Worm (Caenorhabditis elegans) whole organism, L4 larva: ENCODE data around the gene usp-33.

Experiments
- D1046.2 ChIP-seq: fragments of 200-800 bp; sonication (Bioruptor generic); IDR thresholded peaks from 2 replicates; pipeline ENCODE4 v1.3.6; 2022; ENCODE audit warnings: missing genetic modification characterization, missing compliant biosample characterization
- F44E2.7 ChIP-seq: fragments of 200-800 bp; sonication (Bioruptor generic); IDR thresholded peaks from 2 replicates; pipeline ENCODE4 v2.1.2; 2022; ENCODE audit warnings: missing genetic modification characterization, missing compliant biosample characterization
- F49E8.2 ChIP-seq: sonication (generic microtip); optimal IDR thresholded peaks from 2 replicates; lab custom pipeline; 2016; ENCODE audit warnings: missing compliant biosample characterization, mild to moderate bottlenecking, missing genetic modification characterization, borderline replicate concordance
- R02D3.7 ChIP-seq: fragments of 150-350 bp; sonication (generic microtip); optimal IDR thresholded peaks from 3 replicates; lab custom pipeline; 2014; ENCODE audit warnings: missing biosample characterization, missing genetic modification characterization
- Y105C5A.15 ChIP-seq: fragments of 200-800 bp; sonication (Bioruptor generic); IDR thresholded peaks from 2 replicates; pipeline ENCODE4 v1.3.6; 2022; ENCODE audit warnings: missing genetic modification characterization, missing compliant biosample characterization
- Y48G9A.11 ChIP-seq: fragments of 200-800 bp; sonication (Bioruptor generic); IDR thresholded peaks from 2 replicates; pipeline ENCODE4 v1.3.6; 2022; ENCODE audit warnings: missing genetic modification reagents, missing genetic modification characterization, missing compliant biosample characterization
- Y5F2A.4 ChIP-seq: fragments of 200-800 bp; sonication (Bioruptor generic); optimal IDR thresholded peaks from 2 replicates; lab custom pipeline; 2018; ENCODE audit warnings: mild to moderate bottlenecking, missing genetic modification characterization, missing compliant biosample characterization
- ZK546.5 ChIP-seq, 2 experiments: sonication (generic microtip); optimal IDR thresholded peaks; 2 replicates each; lab custom pipeline; 2017; ENCODE audit warnings: missing biosample characterization in 2 of 2, missing genetic modification characterization in 2 of 2
- aha-1 ChIP-seq: fragments of 150-350 bp; peaks from one replicate; lab custom pipeline; 2014; ENCODE audit warnings: missing biosample characterization, missing genetic modification characterization
- ceh-82 ChIP-seq: sonication (generic microtip); optimal IDR thresholded peaks from 2 replicates; lab custom pipeline; 2017; ENCODE audit warnings: missing biosample characterization, missing genetic modification characterization
- ctbp-1 ChIP-seq: fragments of 200-800 bp; sonication (Bioruptor generic); IDR thresholded peaks from 2 replicates; pipeline ENCODE4 v1.3.6; 2022; ENCODE audit warnings: missing genetic modification reagents, missing genetic modification characterization, missing compliant biosample characterization
- daf-16 ChIP-seq, 3 experiments: sonication (generic microtip); optimal IDR thresholded peaks; 2 replicates each; lab custom pipeline; 2016 to 2017; ENCODE audit warnings: missing genetic modification characterization in 3 of 3, missing genetic modification reagents in 3 of 3, mild to moderate bottlenecking in 2 of 3, missing compliant biosample characterization in 2 of 3, missing biosample characterization in 1 of 3, moderate library complexity in 1 of 3
- dmd-6 ChIP-seq: fragments of 200-800 bp; sonication (Bioruptor generic); IDR thresholded peaks from 2 replicates; pipeline ENCODE4 v1.3.6; 2022; ENCODE audit warnings: missing genetic modification reagents, missing genetic modification characterization, missing compliant biosample characterization
- dve-1 ChIP-seq: sonication (generic microtip); optimal IDR thresholded peaks from 2 replicates; lab custom pipeline; 2017; ENCODE audit warnings: antibody characterized with exemption, mild to moderate bottlenecking, missing genetic modification characterization, missing compliant biosample characterization; ENCODE audit not compliant: insufficient read depth
- gei-8 ChIP-seq: fragments of 200-800 bp; sonication (Bioruptor generic); optimal IDR thresholded peaks from 2 replicates; lab custom pipeline; 2018; ENCODE audit warnings: mild to moderate bottlenecking, missing genetic modification characterization, missing compliant biosample characterization
- hlh-11 ChIP-seq: fragments of 200-800 bp; sonication (Bioruptor generic); optimal IDR thresholded peaks from 2 replicates; lab custom pipeline; 2018; ENCODE audit warnings: mild to moderate bottlenecking, missing genetic modification characterization, missing compliant biosample characterization
- lin-1 ChIP-seq: fragments of 200-800 bp; sonication (Bioruptor generic); IDR thresholded peaks from 2 replicates; pipeline ENCODE4 v1.3.6; 2022; ENCODE audit warnings: missing genetic modification reagents, missing genetic modification characterization, missing compliant biosample characterization
- lin-29 ChIP-seq: fragments of 200-800 bp; sonication (Bioruptor generic); IDR thresholded peaks from 2 replicates; pipeline ENCODE4 v1.3.6; 2022; ENCODE audit warnings: missing genetic modification reagents, missing genetic modification characterization, missing compliant biosample characterization
- lin-38 ChIP-seq: fragments of 200-800 bp; sonication (Bioruptor generic); IDR thresholded peaks from 2 replicates; pipeline ENCODE4 v1.3.6; 2022; ENCODE audit warnings: missing genetic modification reagents, missing genetic modification characterization, missing compliant biosample characterization
- madf-9 ChIP-seq: fragments of 200-800 bp; sonication (Bioruptor generic); conservative IDR thresholded peaks from 2 replicates; pipeline ENCODE4 v1.3.6; 2022; ENCODE audit warnings: missing genetic modification reagents, missing genetic modification characterization, missing compliant biosample characterization
- mep-1 ChIP-seq: fragments of 150-350 bp; sonication (generic microtip); optimal IDR thresholded peaks from 3 replicates; lab custom pipeline; 2014; ENCODE audit warnings: missing biosample characterization, missing genetic modification characterization
- nhr-11 ChIP-seq: fragments of 150-350 bp; optimal IDR thresholded peaks from 2 replicates; lab custom pipeline; 2014; ENCODE audit warnings: missing biosample characterization, missing genetic modification characterization
- nhr-28 ChIP-seq: fragments of 150-350 bp; optimal IDR thresholded peaks from 2 replicates; lab custom pipeline; 2014; ENCODE audit warnings: missing biosample characterization, missing genetic modification characterization
- nhr-77 ChIP-seq: fragments of 150-350 bp; optimal IDR thresholded peaks from 2 replicates; lab custom pipeline; 2014; ENCODE audit warnings: missing biosample characterization, missing genetic modification characterization
- php-3 ChIP-seq: fragments of 200-800 bp; sonication (Bioruptor generic); IDR thresholded peaks from 2 replicates; pipeline ENCODE4 v1.3.6; 2022; ENCODE audit warnings: missing genetic modification reagents, missing genetic modification characterization, missing compliant biosample characterization
- pqm-1 ChIP-seq: sonication (generic microtip); optimal IDR thresholded peaks from 2 replicates; lab custom pipeline; 2017; ENCODE audit warnings: missing biosample characterization, missing genetic modification characterization
- snpc-1.2 ChIP-seq: fragments of 200-800 bp; sonication (Bioruptor generic); IDR thresholded peaks from 2 replicates; pipeline ENCODE4 v1.3.6; 2022; ENCODE audit warnings: missing genetic modification reagents, missing genetic modification characterization, missing compliant biosample characterization
- spr-1 ChIP-seq: sonication (generic microtip); optimal IDR thresholded peaks from 2 replicates; lab custom pipeline; 2016; ENCODE audit warnings: mild to moderate bottlenecking, missing genetic modification characterization, missing compliant biosample characterization
- tra-1 ChIP-seq: fragments of 200-800 bp; sonication (Bioruptor generic); IDR thresholded peaks from 2 replicates; pipeline ENCODE4 v1.3.6; 2022; ENCODE audit warnings: missing genetic modification reagents, missing genetic modification characterization, missing compliant biosample characterization
- unc-62 ChIP-seq, 3 experiments: fragments of 150-350 bp in 1 of 3; sonication (generic microtip); optimal IDR thresholded peaks in 2 of 3; peaks in 1 of 3; 1 replicate in 1 of 3; 2 replicates in 2 of 3; lab custom pipeline; 2014 to 2017; ENCODE audit warnings: missing biosample characterization in 3 of 3, missing genetic modification characterization in 3 of 3, missing genetic modification reagents in 3 of 3, missing genotype in 1 of 3
- zag-1 ChIP-seq: fragments of 150-350 bp; optimal IDR thresholded peaks from 2 replicates; lab custom pipeline; 2014; ENCODE audit warnings: missing biosample characterization, missing genetic modification characterization
- zfp-3 ChIP-seq: fragments of 200-800 bp; sonication (Bioruptor generic); conservative IDR thresholded peaks from 2 replicates; pipeline ENCODE4 v1.3.6; 2022; ENCODE audit warnings: missing genetic modification reagents, missing genetic modification characterization, missing compliant biosample characterization

usp-33 gene

DNA sequence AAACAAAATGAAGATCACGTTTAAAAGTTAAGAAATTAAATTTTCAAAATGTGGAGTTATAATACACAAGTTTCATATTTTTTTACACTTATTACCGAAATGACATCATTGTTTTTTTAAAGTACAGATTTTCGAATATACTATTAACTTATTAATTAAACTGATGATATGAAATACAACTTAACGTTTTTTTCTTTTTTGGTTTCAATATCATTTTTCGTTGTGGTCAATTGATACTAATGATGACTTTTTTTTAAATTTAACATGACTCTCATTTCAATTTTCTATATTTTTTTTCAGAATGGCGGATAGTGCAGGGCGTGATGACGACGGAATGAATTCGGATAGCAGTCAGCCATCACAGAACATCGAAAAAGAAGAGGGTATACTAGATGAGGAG is at the start of gene usp-33:
Gene usp-33 (plus strand): TSS at position 301 of the 400 bp plus-strand sequence.
- TF ChIP-seq aha-1 (tag; lab: Kevin White, UChicago) (peak; percentile 21), zfp-3 (GFP tag; lab: Robert Waterston, UW) (no peak)
- TF ChIP-seq, all 104 proteins: peak for 1

DNA sequence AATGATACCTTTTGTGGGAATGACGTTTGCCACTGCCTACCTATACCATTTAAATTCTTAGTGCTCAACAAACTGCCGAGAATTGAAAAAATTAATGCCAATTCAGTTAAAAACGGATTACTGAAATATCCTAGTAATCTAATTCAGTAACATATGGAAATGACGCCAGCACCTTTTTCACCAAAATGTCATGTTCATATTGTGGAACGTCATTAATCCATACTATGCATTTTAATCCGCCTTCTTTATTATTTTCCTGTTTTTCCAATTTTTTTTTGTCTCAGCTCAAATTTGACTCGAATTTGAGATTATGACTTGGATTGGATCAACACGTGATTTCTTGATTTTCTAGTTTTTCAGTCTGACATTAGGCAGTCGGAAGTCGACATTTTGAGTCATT is 49.7 kb upstream of the usp-33 start:
- TF ChIP-seq nhr-11 (tag; lab: Kevin White, UChicago) = no peak
- TF ChIP-seq ceh-82 (tag; lab: Kevin White, UChicago) = no peak
- TF ChIP-seq mep-1 (tag; lab: Kevin White, UChicago) = no peak
- peak in 1 of 2 experiments; percentile 0 for TF ChIP-seq unc-62 (GFP tag; optimal IDR thresholded peaks at IDR 0.05 in 1 of 2; lab: Kevin White, UChicago)
- TF ChIP-seq unc-62 (tag; optimal IDR thresholded peaks at IDR 0.05; lab: Kevin White, UChicago) = no peak

DNA sequence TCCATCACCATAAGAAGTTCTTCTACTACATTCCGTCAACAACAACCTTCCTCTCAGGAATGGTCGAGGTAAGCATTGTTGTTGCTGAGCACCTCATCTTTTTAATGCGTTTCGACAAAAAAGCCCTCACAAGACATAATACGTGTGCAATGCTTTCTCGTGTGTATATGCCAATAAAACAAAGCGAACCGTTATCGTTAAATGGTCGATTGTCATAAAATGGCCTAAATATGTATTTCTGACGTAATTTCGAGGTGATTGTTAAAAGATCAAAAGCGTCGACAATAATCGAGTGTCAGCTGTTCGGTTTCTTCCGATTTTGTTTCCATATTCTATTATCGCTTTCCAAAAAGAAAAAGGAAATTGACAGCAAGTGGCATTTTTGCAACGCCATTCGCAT is 46.5 kb upstream of the usp-33 start:
- peak; percentile 94 for TF ChIP-seq php-3 (GFP tag; lab: Robert Waterston, UW)
- TF ChIP-seq daf-16 (GFP tag; optimal IDR thresholded peaks at IDR 0.05; lab: Kevin White, UChicago) = no peak
- peak; percentile 21 for TF ChIP-seq daf-16 (tag; optimal IDR thresholded peaks at IDR 0.05; lab: Kevin White, UChicago)
- TF ChIP-seq madf-9 (GFP tag; lab: Robert Waterston, UW) = no peak
- peak; percentile 86 for TF ChIP-seq dmd-6 (GFP tag; lab: Robert Waterston, UW)
- TF ChIP-seq Y105C5A.15 (GFP tag; lab: Robert Waterston, UW) = no peak
- 0 out of 2 replicates have a peak, but pooled peaks have one; percentile 39 for TF ChIP-seq lin-1 (GFP tag; lab: Robert Waterston, UW)
- TF ChIP-seq tra-1 (GFP tag; lab: Robert Waterston, UW) = peak; percentile 63
- TF ChIP-seq dve-1 (tag; lab: Kevin White, UChicago) = peak; percentile 69
- TF ChIP-seq hlh-11 (tag; lab: Kevin White, UChicago) = peak; percentile 68
- TF ChIP-seq Y5F2A.4 (GFP tag; lab: Kevin White, UChicago) = no peak
- peak; percentile 10 for TF ChIP-seq nhr-28 (tag; lab: Kevin White, UChicago)

DNA sequence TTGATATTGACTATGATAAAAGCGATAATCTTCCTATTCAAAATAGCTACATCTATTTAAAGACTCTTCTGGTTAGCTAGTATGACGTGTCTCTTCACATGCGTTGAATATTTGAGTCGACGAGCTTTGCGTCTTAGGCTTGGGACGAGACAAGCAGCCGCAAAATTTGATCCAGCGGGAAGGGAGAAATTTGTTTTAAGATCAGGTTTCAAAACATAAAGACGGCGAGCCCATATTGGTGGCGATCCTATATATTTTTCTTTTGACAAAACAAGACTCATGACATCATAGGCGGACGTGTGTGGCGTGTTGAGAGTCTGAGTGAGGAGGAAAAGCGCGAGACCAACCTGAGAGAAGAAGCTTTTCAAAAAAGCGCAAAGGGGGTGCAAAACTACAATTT is 45.7 kb upstream of the usp-33 start:
- TF ChIP-seq dmd-6 (GFP tag; lab: Robert Waterston, UW) = 0 out of 2 replicates have a peak, but pooled peaks have one; percentile 22
- TF ChIP-seq spr-1 = no peak
- TF ChIP-seq, all 104 proteins: peak for 1

DNA sequence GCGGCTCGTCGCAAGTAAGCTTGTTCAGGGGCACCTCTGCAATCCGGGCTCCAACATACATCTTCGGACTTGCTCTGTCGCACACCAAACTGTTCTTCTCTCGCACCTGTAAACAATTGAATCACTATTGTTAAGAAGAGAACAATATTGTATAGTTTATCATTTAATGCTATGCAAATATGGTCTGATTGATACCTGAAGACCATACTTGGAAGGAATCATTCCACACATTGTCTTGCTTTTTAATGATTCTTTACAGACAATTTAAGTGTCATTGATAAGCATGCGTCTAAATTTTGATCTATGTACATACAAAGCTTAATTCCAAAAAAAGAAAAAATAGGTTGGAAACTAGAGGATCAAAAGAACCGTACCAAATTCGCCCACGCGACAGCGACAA is 44.2 kb upstream of the usp-33 start:
- TF ChIP-seq dmd-6 (GFP tag; lab: Robert Waterston, UW) (peak; percentile 12; the same call in 1 of the 2 replicates), lin-29 (no peak), nhr-28 (tag; lab: Kevin White, UChicago) (peak; percentile 1), D1046.2 (GFP tag; lab: Robert Waterston, UW) (0 out of 2 replicates have a peak, but pooled peaks have one; percentile 11), F49E8.2 (no peak), daf-16 (GFP tag; optimal IDR thresholded peaks at IDR 0.05; lab: Kevin White, UChicago) (no peak), daf-16 (tag; optimal IDR thresholded peaks at IDR 0.05; lab: Kevin White, UChicago) (peak; percentile 20)
- TF ChIP-seq, all 104 proteins: peak for 4

DNA sequence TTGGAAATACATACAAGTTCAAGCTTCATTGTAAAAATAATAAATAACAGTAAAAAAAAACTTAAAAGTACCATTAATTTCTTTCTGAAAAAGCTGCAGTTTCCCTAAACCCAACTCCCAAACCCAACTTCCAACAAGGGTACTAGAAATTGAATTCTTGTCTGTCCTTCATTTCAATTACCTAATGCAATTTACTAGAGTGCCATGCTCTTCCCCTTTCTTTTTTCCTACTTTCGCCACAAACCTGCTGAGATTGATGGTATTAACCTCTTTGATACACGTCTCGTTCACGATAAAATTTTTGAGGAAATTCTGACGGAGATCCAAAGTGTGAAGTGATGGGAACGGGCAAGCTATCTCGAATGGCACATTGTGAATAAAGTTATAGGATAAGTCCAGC is 43.3 kb upstream of the usp-33 start:
- TF ChIP-seq snpc-1.2 (GFP tag; lab: Robert Waterston, UW) (no peak), zag-1 (tag; lab: Kevin White, UChicago) (no peak), pqm-1 (tag; lab: Kevin White, UChicago) (no peak), lin-38 (GFP tag; lab: Robert Waterston, UW) (no peak), ZK546.5 (tag; optimal IDR thresholded peaks at IDR 0.05; lab: Kevin White, UChicago) (no peak), gei-8 (GFP tag; lab: Kevin White, UChicago) (no peak), R02D3.7 (no peak), Y48G9A.11 (GFP tag; lab: Robert Waterston, UW) (no peak), ctbp-1 (GFP tag; lab: Robert Waterston, UW) (no peak), nhr-77 (tag; lab: Kevin White, UChicago) (no peak), F44E2.7 (no peak)
